Worm (Caenorhabditis elegans) whole organism, mixed stage, embryonic: ENCODE results near the gene F28C10.3.
A peak's percentile ranks its signal among the peaks of the same experiment; 100 is the strongest.

Experiments
- bed-3 ChIP-seq: fragments of 200-800 bp; sonication (Bioruptor generic); optimal IDR thresholded peaks from 3 replicates; lab custom pipeline; 2018; ENCODE audit warnings: mild to moderate bottlenecking, missing genetic modification characterization, moderate library complexity, missing compliant biosample characterization
- blmp-1 ChIP-seq: fragments of 150-350 bp; optimal IDR thresholded peaks from 2 replicates; lab custom pipeline; 2014; ENCODE audit warnings: missing biosample characterization, missing genetic modification characterization
- ceh-39 ChIP-seq: fragments of 150-350 bp; optimal IDR thresholded peaks from 2 replicates; lab custom pipeline; 2014; ENCODE audit warnings: missing biosample characterization, missing genetic modification characterization
- ceh-43 ChIP-seq: fragments of 200-800 bp; sonication (Bioruptor generic); optimal IDR thresholded peaks from 2 replicates; lab custom pipeline; 2018; ENCODE audit warnings: mild to moderate bottlenecking, missing genetic modification characterization, moderate library complexity, missing compliant biosample characterization
- ceh-83 ChIP-seq: fragments of 200-800 bp; sonication (Bioruptor generic); optimal IDR thresholded peaks from 2 replicates; lab custom pipeline; 2018; ENCODE audit warnings: mild to moderate bottlenecking, missing genetic modification characterization, missing compliant biosample characterization
- cnd-1 ChIP-seq: fragments of 200-800 bp; sonication (Bioruptor generic); optimal IDR thresholded peaks from 2 replicates; lab custom pipeline; 2018; ENCODE audit warnings: mild to moderate bottlenecking, missing genetic modification characterization, missing compliant biosample characterization
- drap-1 ChIP-seq: fragments of 200-800 bp; sonication (Bioruptor generic); optimal IDR thresholded peaks from 3 replicates; lab custom pipeline; 2018; ENCODE audit warnings: mild to moderate bottlenecking, missing genetic modification characterization, missing compliant biosample characterization
- elt-1 ChIP-seq: sonication (generic microtip); optimal IDR thresholded peaks from 2 replicates; lab custom pipeline; 2017; ENCODE audit warnings: missing genetic modification characterization, mild to moderate bottlenecking, missing compliant biosample characterization, antibody characterized with exemption, moderate library complexity, borderline replicate concordance; ENCODE audit not compliant: insufficient read depth
- elt-3 ChIP-seq: fragments of 150-350 bp; optimal IDR thresholded peaks from 2 replicates; lab custom pipeline; 2014; ENCODE audit warnings: missing biosample characterization, missing genetic modification characterization
- ham-2 ChIP-seq: fragments of 200-800 bp; sonication (Bioruptor generic); optimal IDR thresholded peaks from 2 replicates; lab custom pipeline; 2018; ENCODE audit warnings: mild to moderate bottlenecking, missing genetic modification characterization, missing compliant biosample characterization
- hlh-1 ChIP-seq: fragments of 150-350 bp; optimal IDR thresholded peaks from 2 replicates; lab custom pipeline; 2014; ENCODE audit warnings: missing biosample characterization, missing genetic modification reagents, missing genetic modification characterization
- lin-13 ChIP-seq: fragments of 150-350 bp; optimal IDR thresholded peaks from 2 replicates; lab custom pipeline; 2014; ENCODE audit warnings: missing biosample characterization, missing genetic modification characterization
- lsy-2 ChIP-seq: fragments of 150-350 bp; optimal IDR thresholded peaks from 2 replicates; lab custom pipeline; 2014; ENCODE audit warnings: missing biosample characterization, missing genetic modification characterization
- mab-5 ChIP-seq: fragments of 150-350 bp; optimal IDR thresholded peaks from 2 replicates; lab custom pipeline; 2014; ENCODE audit warnings: missing biosample characterization, missing genetic modification characterization
- mep-1 ChIP-seq: fragments of 150-350 bp; optimal IDR thresholded peaks from 2 replicates; lab custom pipeline; 2017; ENCODE audit warnings: missing biosample characterization, missing genetic modification reagents, missing genetic modification characterization, inconsistent platforms
- mls-2 ChIP-seq: sonication (generic microtip); optimal IDR thresholded peaks from 2 replicates; lab custom pipeline; 2016; ENCODE audit warnings: mild to moderate bottlenecking, missing genetic modification characterization, moderate library complexity, missing compliant biosample characterization
- nhr-12 ChIP-seq: fragments of 150-350 bp; optimal IDR thresholded peaks from 2 replicates; lab custom pipeline; 2014; ENCODE audit warnings: missing biosample characterization, missing genetic modification characterization
- nhr-2 ChIP-seq: fragments of 150-350 bp; optimal IDR thresholded peaks from 2 replicates; lab custom pipeline; 2014; ENCODE audit warnings: missing biosample characterization, missing genetic modification characterization
- nhr-237 ChIP-seq: fragments of 150-350 bp; optimal IDR thresholded peaks from 2 replicates; lab custom pipeline; 2014; ENCODE audit warnings: missing biosample characterization, missing genetic modification characterization
- nhr-28 ChIP-seq: fragments of 150-350 bp; optimal IDR thresholded peaks from 2 replicates; lab custom pipeline; 2014; ENCODE audit warnings: missing biosample characterization, missing genetic modification characterization
- nhr-76 ChIP-seq: sonication (generic microtip); optimal IDR thresholded peaks from 2 replicates; lab custom pipeline; 2017; ENCODE audit warnings: missing biosample characterization, missing genetic modification characterization
- pha-4 ChIP-seq: fragments of 150-350 bp; optimal IDR thresholded peaks from 2 replicates; lab custom pipeline; 2018; ENCODE audit warnings: missing biosample characterization, missing genetic modification reagents, missing genetic modification characterization
- sem-2 ChIP-seq: fragments of 200-800 bp; sonication (Bioruptor generic); optimal IDR thresholded peaks from 2 replicates; lab custom pipeline; 2018; ENCODE audit warnings: mild to moderate bottlenecking, missing genetic modification characterization, missing compliant biosample characterization
- snpc-4 ChIP-seq: fragments of 150-350 bp; optimal IDR thresholded peaks from 2 replicates; lab custom pipeline; 2014; ENCODE audit warnings: missing biosample characterization, missing genetic modification characterization
- sptf-1 ChIP-seq: sonication (generic microtip); optimal IDR thresholded peaks from 2 replicates; lab custom pipeline; 2017; ENCODE audit warnings: mild to moderate bottlenecking, missing genetic modification characterization, moderate library complexity, missing compliant biosample characterization
- unc-120 ChIP-seq: sonication (generic microtip); optimal IDR thresholded peaks from 2 replicates; lab custom pipeline; 2017; ENCODE audit warnings: missing genetic modification characterization, missing compliant biosample characterization; ENCODE audit not compliant: poor library complexity, severe bottlenecking
- unc-39 ChIP-seq: fragments of 150-350 bp; optimal IDR thresholded peaks from 2 replicates; lab custom pipeline; 2014; ENCODE audit warnings: missing biosample characterization, missing genetic modification characterization
- unc-62 ChIP-seq: fragments of 150-350 bp; optimal IDR thresholded peaks from 2 replicates; lab custom pipeline; 2014; ENCODE audit warnings: missing biosample characterization, missing genetic modification reagents, missing genetic modification characterization
- zip-8 ChIP-seq: fragments of 150-350 bp; optimal IDR thresholded peaks from 2 replicates; lab custom pipeline; 2014; ENCODE audit warnings: missing biosample characterization, missing genetic modification characterization
- ztf-11 ChIP-seq: fragments of 150-350 bp; optimal IDR thresholded peaks from 2 replicates; lab custom pipeline; 2014; ENCODE audit warnings: missing biosample characterization, missing genetic modification characterization

The F28C10.3 gene

ce11 chrX:573270-573669 is 37.6 kb upstream of the F28C10.3 start:
- TF ChIP-seq nhr-2: peak; percentile 2
- no peak for TF ChIP-seq pha-4 (tag; lab: Kevin White, UChicago)
- TF ChIP-seq unc-62: peak; percentile 2
- peak; percentile 85 for TF ChIP-seq zip-8 (tag; lab: Kevin White, UChicago)
- TF ChIP-seq nhr-237 (tag; lab: Kevin White, UChicago): peak; percentile 38
- no peak for TF ChIP-seq unc-39 (tag; lab: Kevin White, UChicago)
- TF ChIP-seq elt-3 (tag; lab: Kevin White, UChicago): peak; percentile 75
- no peak for TF ChIP-seq lsy-2 (tag; lab: Kevin White, UChicago)

ce11 chrX:572601-573000 is 37.0 kb upstream of the F28C10.3 start, which contains the start of gene mrp-2:
Gene mrp-2, minus strand, starts transcription at chrX:572701.
- no peak for TF ChIP-seq zip-8 (tag; lab: Kevin White, UChicago)
- no peak for TF ChIP-seq snpc-4 (tag; lab: Kevin White, UChicago)
- no peak for TF ChIP-seq ceh-39 (tag; lab: Kevin White, UChicago)
- TF ChIP-seq lin-13: no peak
- no peak for TF ChIP-seq mls-2 (tag; lab: Kevin White, UChicago)
- TF ChIP-seq sem-2 (GFP tag; lab: Kevin White, UChicago): no peak
- no peak for TF ChIP-seq sptf-1 (tag; lab: Kevin White, UChicago)
- TF ChIP-seq elt-3 (tag; lab: Kevin White, UChicago): no peak
- TF ChIP-seq elt-1 (tag; lab: Kevin White, UChicago): no peak
- no peak for TF ChIP-seq drap-1 (GFP tag; lab: Kevin White, UChicago)
- TF ChIP-seq bed-3 (GFP tag; lab: Kevin White, UChicago): no peak
- no peak for TF ChIP-seq ztf-11 (tag; lab: Kevin White, UChicago)

- TF ChIP-seq hlh-1 (tag; lab: Kevin White, UChicago) (no peak), nhr-2 (no peak), blmp-1 (tag; lab: Kevin White, UChicago) (no peak), snpc-4 (tag; lab: Kevin White, UChicago) (no peak)
Observed at ce11 chrX:571367-571766, 35.7 kb upstream of the F28C10.3 start.

ce11 chrX:557857-558256 is 22.2 kb upstream of the F28C10.3 start, which contains the start of gene nas-38:
Gene nas-38, plus strand, starts transcription at chrX:558157.
- TF ChIP-seq lin-13 (no peak), mep-1 (tag; lab: Kevin White, UChicago) (no peak), ceh-43 (no peak), drap-1 (GFP tag; lab: Kevin White, UChicago) (no peak), nhr-2 (no peak), mls-2 (tag; lab: Kevin White, UChicago) (no peak)

ce11 chrX:557195-557594 is 21.6 kb upstream of the F28C10.3 start, which contains the start of gene hlh-19:
Gene hlh-19, minus strand, starts transcription at chrX:557295.
- TF ChIP-seq mls-2 (tag; lab: Kevin White, UChicago): no peak
- no peak for TF ChIP-seq unc-39 (tag; lab: Kevin White, UChicago)
- no peak for TF ChIP-seq mab-5 (tag; lab: Kevin White, UChicago)
- TF ChIP-seq ceh-83 (GFP tag; lab: Kevin White, UChicago): no peak
- TF ChIP-seq pha-4 (tag; lab: Kevin White, UChicago): no peak
- no peak for TF ChIP-seq ceh-43
- TF ChIP-seq cnd-1 (tag; lab: Kevin White, UChicago): no peak
- TF ChIP-seq ztf-11 (tag; lab: Kevin White, UChicago): no peak
- no peak for TF ChIP-seq unc-120 (tag; lab: Kevin White, UChicago)
- TF ChIP-seq nhr-76 (tag; lab: Kevin White, UChicago): no peak
- TF ChIP-seq nhr-28 (tag; lab: Kevin White, UChicago): no peak
- no peak for TF ChIP-seq sem-2 (GFP tag; lab: Kevin White, UChicago)
- no peak for TF ChIP-seq elt-1 (tag; lab: Kevin White, UChicago)
- no peak for TF ChIP-seq sptf-1 (tag; lab: Kevin White, UChicago)
- no peak for TF ChIP-seq ham-2 (GFP tag; lab: Kevin White, UChicago)
- no peak for TF ChIP-seq nhr-2
- no peak for TF ChIP-seq ceh-39 (tag; lab: Kevin White, UChicago)
- no peak for TF ChIP-seq hlh-1 (tag; lab: Kevin White, UChicago)
- TF ChIP-seq lin-13: no peak
- no peak for TF ChIP-seq nhr-12
- TF ChIP-seq, all 35 proteins: peak for 0
